Fruit fly (Drosophila melanogaster) whole organism, adult: ENCODE results near the gene CG17292.

Experiments
- CG12768 ChIP-seq: fragments of 200-800 bp; sonication (Bioruptor generic); optimal IDR thresholded peaks from 2 replicates; lab custom pipeline; 2017; ENCODE audit warnings: missing biosample characterization, missing genetic modification characterization, mild to moderate bottlenecking, moderate library complexity, missing genetic modification reagents
- CG14711 ChIP-seq: fragments of 200-800 bp; sonication (Bioruptor generic); optimal IDR thresholded peaks from 2 replicates; lab custom pipeline; 2018; ENCODE audit warnings: missing biosample characterization, mild to moderate bottlenecking, missing genetic modification characterization, moderate library complexity
- CG7045 ChIP-seq: fragments of 200-800 bp; sonication (Bioruptor generic); optimal IDR thresholded peaks from 2 replicates; lab custom pipeline; 2017; ENCODE audit warnings: missing biosample characterization, mild to moderate bottlenecking, missing genetic modification characterization
- CG7101 ChIP-seq: fragments of 200-800 bp; sonication (Bioruptor generic); optimal IDR thresholded peaks from 2 replicates; lab custom pipeline; 2018; ENCODE audit warnings: missing biosample characterization, mild to moderate bottlenecking, missing genetic modification characterization, moderate library complexity
- Clk ChIP-seq: fragments of 200-800 bp; sonication (Bioruptor generic); optimal IDR thresholded peaks from 2 replicates; lab custom pipeline; 2017; ENCODE audit warnings: missing biosample characterization, missing genetic modification characterization
- Crg-1 ChIP-seq: fragments of 200-800 bp; sonication (Bioruptor generic); optimal IDR thresholded peaks from 2 replicates; lab custom pipeline; 2016; ENCODE audit warnings: missing biosample characterization, missing genetic modification characterization
- Mnt ChIP-seq: fragments of 200-800 bp; sonication (Bioruptor generic); optimal IDR thresholded peaks from 2 replicates; lab custom pipeline; 2016; ENCODE audit warnings: missing biosample characterization, mild to moderate bottlenecking, missing genetic modification characterization
- cic ChIP-seq: fragments of 200-800 bp; sonication (Bioruptor generic); optimal IDR thresholded peaks from 2 replicates; lab custom pipeline; 2017; ENCODE audit warnings: missing biosample characterization, mild to moderate bottlenecking, missing genetic modification characterization, moderate library complexity
- kay ChIP-seq: fragments of 200-800 bp; sonication (Bioruptor generic); peaks from one replicate; lab custom pipeline; 2016; ENCODE audit warnings: missing biosample characterization, missing genetic modification characterization, borderline replicate concordance
- ovo ChIP-seq: fragments of 200-800 bp; sonication (Bioruptor generic); optimal IDR thresholded peaks from 2 replicates; lab custom pipeline; 2016; ENCODE audit warnings: missing biosample characterization, missing genetic modification characterization
- pad ChIP-seq: fragments of 200-800 bp; sonication (Bioruptor generic); optimal IDR thresholded peaks from 3 replicates; lab custom pipeline; 2017; ENCODE audit warnings: missing biosample characterization, missing genetic modification characterization, mild to moderate bottlenecking, moderate library complexity, missing genetic modification reagents

dm6 chr2L:8381508-8382036 is 11.3 kb downstream of the CG17292 start, which contains the start of gene AlaRS:
- TF ChIP-seq Mnt (GFP tag; lab: Kevin White, UChicago) (peak; percentile 90), Crg-1 (GFP tag; lab: Kevin White, UChicago) (peak; percentile 30), kay (GFP tag; lab: Kevin White, UChicago) (peak; percentile 87), Clk (GFP tag; lab: Kevin White, UChicago) (no peak), pad (GFP tag; lab: Kevin White, UChicago) (no peak), ovo (GFP tag; lab: Kevin White, UChicago) (no peak), CG12768 (GFP tag; lab: Kevin White, UChicago) (peak; percentile 61), cic (GFP tag; lab: Kevin White, UChicago) (peak; percentile 24), CG7045 (GFP tag; lab: Kevin White, UChicago) (peak; percentile 29), CG7101 (tag; lab: Kevin White, UChicago) (peak; percentile 51), CG14711 (peak; percentile 52)
